Worm (Caenorhabditis elegans) whole organism, early embryonic: ENCODE results near the gene T27E9.2.

Experiments
- B0310.2 ChIP-seq: sonication (generic microtip); optimal IDR thresholded peaks from 2 replicates; lab custom pipeline; 2016; ENCODE audit warnings: mild to moderate bottlenecking, missing genetic modification characterization, missing compliant biosample characterization
- F13C5.2 ChIP-seq: sonication (generic microtip); optimal IDR thresholded peaks from 2 replicates; lab custom pipeline; 2017; ENCODE audit warnings: mild to moderate bottlenecking, missing genetic modification characterization, inconsistent platforms, missing compliant biosample characterization
- aly-1 ChIP-seq: sonication (generic microtip); optimal IDR thresholded peaks from 2 replicates; lab custom pipeline; 2016; ENCODE audit warnings: missing genetic modification characterization, missing compliant biosample characterization
- ama-1 ChIP-seq: fragments of 150-350 bp; optimal IDR thresholded peaks from 2 replicates; lab custom pipeline; 2014
- ceh-13 ChIP-seq: fragments of 200-800 bp; sonication (Bioruptor generic); optimal IDR thresholded peaks from 2 replicates; lab custom pipeline; 2018; ENCODE audit warnings: mild to moderate bottlenecking, missing genetic modification characterization, missing compliant biosample characterization
- ceh-36 ChIP-seq: sonication (generic microtip); optimal IDR thresholded peaks from 2 replicates; lab custom pipeline; 2016; ENCODE audit warnings: missing genetic modification characterization, inconsistent platforms, missing compliant biosample characterization
- ets-7 ChIP-seq: sonication (generic microtip); optimal IDR thresholded peaks from 2 replicates; lab custom pipeline; 2016; ENCODE audit warnings: missing genotype, missing genetic modification characterization, missing compliant biosample characterization
- flt-1 ChIP-seq: fragments of 200-800 bp; sonication (Bioruptor generic); IDR thresholded peaks from 2 replicates; pipeline ENCODE4 v1.3.6; 2022; ENCODE audit warnings: missing genetic modification characterization, missing compliant biosample characterization
- hmbx-1 ChIP-seq: sonication (generic microtip); optimal IDR thresholded peaks from 2 replicates; lab custom pipeline; 2016; ENCODE audit warnings: mild to moderate bottlenecking, missing genetic modification characterization, missing compliant biosample characterization
- hmg-4 ChIP-seq: fragments of 200-800 bp; sonication (Bioruptor generic); optimal IDR thresholded peaks from 2 replicates; lab custom pipeline; 2018; ENCODE audit warnings: mild to moderate bottlenecking, missing genetic modification characterization, missing compliant biosample characterization
- hnd-1 ChIP-seq: sonication (generic microtip); optimal IDR thresholded peaks from 2 replicates; lab custom pipeline; 2016; ENCODE audit warnings: missing genetic modification characterization, missing compliant biosample characterization
- pes-1 ChIP-seq: fragments of 200-800 bp; sonication (Bioruptor generic); IDR thresholded peaks from 2 replicates; pipeline ENCODE4 v1.3.6; 2022; ENCODE audit warnings: missing genetic modification reagents, missing genetic modification characterization, missing compliant biosample characterization
- scrt-1 ChIP-seq: fragments of 200-800 bp; sonication (Bioruptor generic); IDR thresholded peaks from 2 replicates; pipeline ENCODE4 v1.3.6; 2022; ENCODE audit warnings: missing genetic modification characterization, missing compliant biosample characterization
- sea-1 ChIP-seq: fragments of 200-800 bp; sonication (Bioruptor generic); conservative IDR thresholded peaks from 2 replicates; pipeline ENCODE4 v1.3.6; 2022; ENCODE audit warnings: missing genetic modification characterization, missing compliant biosample characterization
- tbx-11 ChIP-seq: fragments of 200-800 bp; sonication (Bioruptor generic); IDR thresholded peaks from 2 replicates; pipeline ENCODE4 v1.3.6; 2022; ENCODE audit warnings: missing genetic modification characterization, missing compliant biosample characterization
- tbx-37 ChIP-seq: fragments of 200-800 bp; sonication (Bioruptor generic); conservative IDR thresholded peaks from 2 replicates; pipeline ENCODE4 v1.3.6; 2022; ENCODE audit warnings: missing genetic modification reagents, missing genetic modification characterization, missing compliant biosample characterization
- tra-4 ChIP-seq: sonication (generic microtip); optimal IDR thresholded peaks from 2 replicates; lab custom pipeline; 2017; ENCODE audit warnings: missing genetic modification characterization, missing compliant biosample characterization

The T27E9.2 gene

DNA sequence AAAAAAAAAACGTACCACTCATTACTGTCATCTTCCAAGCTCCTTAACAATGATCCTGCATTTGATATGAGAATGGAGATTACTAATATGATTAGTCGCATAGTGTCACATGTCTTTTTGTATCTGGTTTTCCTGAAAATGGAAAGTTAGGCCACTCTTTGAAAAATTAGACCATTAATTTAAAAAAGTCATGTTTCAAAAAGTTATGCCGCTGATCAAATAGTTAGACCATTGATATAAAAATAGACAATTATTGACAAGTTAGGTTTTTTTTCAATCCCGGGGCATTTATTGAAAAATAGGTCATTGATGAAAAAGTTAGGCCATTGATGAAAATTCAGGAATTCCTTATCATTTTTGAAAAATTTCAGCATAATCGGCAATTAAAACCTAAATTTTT is 21.6 kb upstream of the T27E9.2 start, which contains the start of gene acc-4:
acc-4 (minus strand) TSS at position 101 of the 400 bp plus-strand sequence.
- TF ChIP-seq tra-4 (no peak), ceh-13 (GFP tag; lab: Kevin White, UChicago) (no peak), ceh-36 (tag; lab: Kevin White, UChicago) (no peak), hmbx-1 (no peak), aly-1 (no peak), F13C5.2 (tag; lab: Kevin White, UChicago) (no peak), flt-1 (GFP tag; lab: Robert Waterston, UW) (no peak), hnd-1 (tag; lab: Kevin White, UChicago) (no peak), B0310.2 (tag; lab: Kevin White, UChicago) (no peak), pes-1 (GFP tag; lab: Robert Waterston, UW) (no peak), tbx-11 (GFP tag; lab: Robert Waterston, UW) (no peak), tbx-37 (GFP tag; lab: Robert Waterston, UW) (no peak), scrt-1 (GFP tag; lab: Robert Waterston, UW) (no peak), ets-7 (tag; lab: Kevin White, UChicago) (no peak), sea-1 (GFP tag; lab: Robert Waterston, UW) (no peak), hmg-4 (no peak)

DNA sequence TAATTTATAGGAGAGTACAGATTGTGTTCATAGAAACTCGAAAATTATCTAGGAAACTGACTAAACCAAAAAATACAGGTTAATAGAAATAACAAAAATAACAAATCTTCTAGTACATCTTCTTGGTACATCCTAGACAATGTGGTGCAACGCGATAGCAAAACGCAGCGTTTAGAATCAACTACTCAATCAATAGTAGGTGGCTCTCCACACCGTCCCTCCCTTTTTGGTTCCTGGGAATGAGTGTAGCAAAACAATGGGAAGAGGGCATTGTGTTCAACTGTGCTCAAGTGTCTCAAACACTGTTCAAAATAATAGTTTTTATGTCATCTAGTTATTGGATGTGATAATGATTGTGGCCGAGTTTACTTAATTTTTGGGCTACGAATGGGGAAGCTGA is 14.3 kb upstream of the T27E9.2 start, which contains the start of gene T27E9.6:
T27E9.6 (minus strand) TSS at position 101 of the 400 bp plus-strand sequence.
- no peak for TF ChIP-seq scrt-1 (GFP tag; lab: Robert Waterston, UW)
- TF ChIP-seq B0310.2 (tag; lab: Kevin White, UChicago): no peak
- TF ChIP-seq tbx-11 (GFP tag; lab: Robert Waterston, UW): no peak
- no peak for TF ChIP-seq ceh-36 (tag; lab: Kevin White, UChicago)
- no peak for TF ChIP-seq ets-7 (tag; lab: Kevin White, UChicago)
- no peak for TF ChIP-seq tra-4
- no peak for TF ChIP-seq ama-1 (lab: Kevin White, UChicago)
- TF ChIP-seq hnd-1 (tag; lab: Kevin White, UChicago): no peak
- no peak for TF ChIP-seq pes-1 (GFP tag; lab: Robert Waterston, UW)
- no peak for TF ChIP-seq tbx-37 (GFP tag; lab: Robert Waterston, UW)
- TF ChIP-seq hmg-4: no peak
- no peak for TF ChIP-seq F13C5.2 (tag; lab: Kevin White, UChicago)
- no peak for TF ChIP-seq sea-1 (GFP tag; lab: Robert Waterston, UW)

DNA sequence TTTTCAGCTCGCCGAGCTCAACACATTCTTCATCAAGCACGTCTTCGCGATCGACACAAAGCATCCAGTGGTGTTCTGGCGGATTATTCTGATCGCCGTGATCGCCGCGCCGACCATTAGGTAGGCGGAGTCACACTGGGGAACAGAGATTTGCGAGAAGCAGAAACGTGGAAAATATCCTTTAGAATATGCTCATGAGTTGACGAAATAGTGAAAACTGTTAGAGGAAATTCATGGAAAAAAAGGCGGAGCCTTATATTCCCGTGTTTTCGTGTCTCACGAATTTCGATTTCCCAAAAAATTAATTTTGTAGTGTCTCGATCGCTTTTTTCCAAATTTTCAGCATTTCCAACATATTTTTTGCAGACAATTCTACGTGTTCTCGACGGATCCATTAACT is 12.1 kb upstream of the T27E9.2 start:
- no peak for TF ChIP-seq flt-1 (GFP tag; lab: Robert Waterston, UW)
- TF ChIP-seq ceh-36 (tag; lab: Kevin White, UChicago): no peak
- TF ChIP-seq sea-1 (GFP tag; lab: Robert Waterston, UW): no peak
- no peak for TF ChIP-seq pes-1 (GFP tag; lab: Robert Waterston, UW)
- TF ChIP-seq tra-4: no peak
- TF ChIP-seq ceh-13 (GFP tag; lab: Kevin White, UChicago): no peak
- no peak for TF ChIP-seq aly-1
- peak; percentile 21; the same call in 1 of the 2 replicates for TF ChIP-seq tbx-37 (GFP tag; lab: Robert Waterston, UW)

DNA sequence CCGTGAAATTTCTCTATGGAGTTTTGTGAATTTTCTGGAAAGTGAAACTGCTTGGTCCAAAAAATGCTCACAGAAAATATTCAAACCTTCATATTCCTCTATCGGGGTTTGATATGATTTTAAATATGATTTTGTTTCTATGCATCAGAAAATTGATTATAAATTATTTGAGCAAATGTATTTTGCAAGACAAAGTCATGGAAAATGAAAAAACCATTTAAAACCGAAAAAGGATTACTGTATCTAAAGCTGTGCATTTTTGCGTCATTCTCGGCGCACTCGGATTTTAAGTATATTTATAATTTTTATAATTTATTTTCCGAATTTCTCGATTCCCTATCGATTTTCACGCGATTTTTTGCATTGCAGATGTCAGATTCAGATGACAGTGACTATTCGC is 9.1 kb upstream of the T27E9.2 start, which contains the start of gene pssy-2:
pssy-2 (plus strand) TSS at position 301 of the 400 bp plus-strand sequence.
- no peak for TF ChIP-seq ets-7 (tag; lab: Kevin White, UChicago)
- TF ChIP-seq ama-1 (lab: Kevin White, UChicago): no peak
- no peak for TF ChIP-seq hmbx-1
- no peak for TF ChIP-seq flt-1 (GFP tag; lab: Robert Waterston, UW)
- TF ChIP-seq aly-1: no peak
- TF ChIP-seq tbx-11 (GFP tag; lab: Robert Waterston, UW): no peak
- TF ChIP-seq tra-4: no peak
- no peak for TF ChIP-seq pes-1 (GFP tag; lab: Robert Waterston, UW)
- no peak for TF ChIP-seq ceh-13 (GFP tag; lab: Kevin White, UChicago)
- no peak for TF ChIP-seq tbx-37 (GFP tag; lab: Robert Waterston, UW)
- no peak for TF ChIP-seq ceh-36 (tag; lab: Kevin White, UChicago)
- no peak for TF ChIP-seq B0310.2 (tag; lab: Kevin White, UChicago)
- TF ChIP-seq scrt-1 (GFP tag; lab: Robert Waterston, UW): no peak
- no peak for TF ChIP-seq F13C5.2 (tag; lab: Kevin White, UChicago)
- TF ChIP-seq hnd-1 (tag; lab: Kevin White, UChicago): no peak
- TF ChIP-seq sea-1 (GFP tag; lab: Robert Waterston, UW): no peak
- no peak for TF ChIP-seq hmg-4

DNA sequence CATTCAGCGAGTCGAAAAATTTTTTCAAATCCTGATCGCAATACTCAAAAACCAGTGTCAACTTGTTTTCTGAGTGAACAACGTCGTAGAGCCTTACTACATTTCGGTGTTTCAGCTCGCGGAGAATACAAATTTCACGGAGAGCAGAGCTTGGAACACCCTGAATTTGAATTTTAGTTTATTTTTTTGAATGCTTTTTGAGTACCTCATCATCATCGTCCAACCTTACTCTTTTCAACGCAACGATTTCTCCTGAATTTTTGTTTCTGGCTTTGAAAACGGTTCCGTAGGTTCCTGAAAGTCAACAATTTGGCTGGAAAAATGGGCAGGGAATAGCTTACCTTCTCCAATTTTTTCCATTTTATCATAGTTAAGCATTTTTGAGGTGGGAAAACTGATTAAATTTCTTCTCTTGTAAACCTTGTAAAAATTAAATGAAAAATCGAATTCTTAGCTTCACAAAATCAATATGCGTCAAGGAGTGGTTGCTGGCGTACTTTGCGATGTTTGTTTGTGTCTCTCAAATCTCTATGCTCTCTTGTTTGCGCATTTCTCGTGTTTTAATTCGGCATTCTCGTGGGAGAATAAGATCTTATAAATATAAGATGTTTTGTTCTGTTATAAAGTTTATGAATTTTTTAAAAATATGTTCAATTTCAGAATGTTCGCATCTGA is 3.7 kb upstream of the T27E9.2 start, which contains the start of gene cdk-5:
cdk-5 (minus strand) TSS at position 425 of the 675 bp plus-strand sequence.
- TF ChIP-seq tra-4 (no peak), hnd-1 (tag; lab: Kevin White, UChicago) (no peak), flt-1 (GFP tag; lab: Robert Waterston, UW) (no peak), aly-1 (no peak), ceh-13 (GFP tag; lab: Kevin White, UChicago) (no peak), ets-7 (tag; lab: Kevin White, UChicago) (no peak), F13C5.2 (tag; lab: Kevin White, UChicago) (no peak), ceh-36 (tag; lab: Kevin White, UChicago) (no peak), hmg-4 (no peak), B0310.2 (tag; lab: Kevin White, UChicago) (no peak), ama-1 (lab: Kevin White, UChicago) (no peak), hmbx-1 (no peak), tbx-37 (GFP tag; lab: Robert Waterston, UW) (no peak), tbx-11 (GFP tag; lab: Robert Waterston, UW) (no peak), pes-1 (GFP tag; lab: Robert Waterston, UW) (no peak), sea-1 (GFP tag; lab: Robert Waterston, UW) (no peak), scrt-1 (GFP tag; lab: Robert Waterston, UW) (no peak)

DNA sequence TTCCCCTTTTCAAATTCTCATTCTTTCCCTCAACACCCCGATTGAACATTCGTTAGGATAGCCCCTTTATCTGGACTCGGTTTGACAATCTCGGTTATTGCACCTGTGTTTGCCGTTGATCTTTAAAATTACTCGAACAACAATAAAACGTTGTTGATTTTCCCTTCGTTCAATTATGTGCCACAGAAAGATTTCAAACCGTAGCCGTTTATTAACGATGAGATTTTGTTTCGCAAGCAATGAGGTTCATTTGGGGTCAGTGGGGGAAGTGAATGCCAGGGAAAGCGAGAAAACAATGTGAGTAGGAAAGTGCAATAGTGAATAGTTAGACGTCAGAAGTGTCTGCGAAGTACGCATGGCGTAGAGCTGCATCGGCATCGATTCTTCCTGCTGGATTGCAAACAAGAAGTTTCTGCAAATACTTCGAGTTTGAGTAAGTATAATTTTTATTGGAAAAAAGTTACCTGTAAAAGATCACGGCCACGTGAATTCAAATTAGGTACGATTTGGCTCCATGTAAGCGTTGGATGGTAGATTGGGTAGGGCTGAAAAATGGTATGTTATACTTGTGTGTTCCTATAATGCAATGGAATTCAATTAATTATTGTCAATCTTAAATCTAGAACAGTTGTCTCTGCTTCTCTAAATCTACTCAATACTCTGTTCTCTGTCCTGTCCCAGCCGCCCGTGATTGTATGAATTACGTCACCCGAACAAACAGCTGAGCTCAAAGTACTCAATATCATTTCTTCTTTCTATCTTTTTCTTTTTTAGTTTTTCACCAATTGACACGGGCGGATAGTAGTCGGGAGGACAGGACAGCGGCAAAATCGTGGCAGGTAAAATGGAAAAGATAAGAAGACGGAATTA is 2.3 kb upstream of the T27E9.2 start, which contains the start of gene kel-3:
kel-3 (plus strand) TSS at position 328 of the 870 bp plus-strand sequence.
- no peak for TF ChIP-seq aly-1
- TF ChIP-seq ama-1 (lab: Kevin White, UChicago): peak; percentile 62
